Fruit fly (Drosophila melanogaster) whole organism, embryonic: ENCODE data around the gene CG1983.
A peak's percentile ranks its signal among the peaks of the same experiment; 100 is the strongest.

Experiments
- Ada2b ChIP-seq: fragments of 200-800 bp; sonication (Bioruptor generic); IDR thresholded peaks from 2 replicates; pipeline ENCODE4 v1.3.6; 2022; ENCODE audit warnings: missing biosample characterization, missing genetic modification characterization
- Atf6 ChIP-seq: fragments of 200-800 bp; sonication (Bioruptor generic); IDR thresholded peaks from 2 replicates; pipeline ENCODE4 v1.3.6; 2022; ENCODE audit warnings: missing biosample characterization, missing genetic modification characterization
- CG11456 ChIP-seq: fragments of 200-800 bp; sonication (Bioruptor generic); IDR thresholded peaks from 3 replicates; pipeline ENCODE4 v1.3.6; 2022; ENCODE audit warnings: missing biosample characterization, missing genetic modification characterization
- CG12104 ChIP-seq: fragments of 200-800 bp; sonication (Bioruptor generic); optimal IDR thresholded peaks from 3 replicates; lab custom pipeline; 2016; ENCODE audit warnings: missing biosample characterization, missing genetic modification characterization
- CG13624 ChIP-seq: fragments of 200-800 bp; sonication (Bioruptor generic); optimal IDR thresholded peaks from 2 replicates; lab custom pipeline; 2016; ENCODE audit warnings: missing biosample characterization, missing genetic modification characterization
- CG13775 ChIP-seq: fragments of 200-800 bp; sonication (Bioruptor generic); optimal IDR thresholded peaks from 3 replicates; lab custom pipeline; 2017; ENCODE audit warnings: missing biosample characterization, mild to moderate bottlenecking, missing genetic modification characterization
- CG14050 ChIP-seq: fragments of 200-800 bp; sonication (Bioruptor generic); IDR thresholded peaks from 3 replicates; pipeline ENCODE4 v1.3.6; 2022; ENCODE audit warnings: missing biosample characterization, missing genetic modification characterization
- CG15479 ChIP-seq: fragments of 200-800 bp; sonication (Bioruptor generic); optimal IDR thresholded peaks from 3 replicates; lab custom pipeline; 2019; ENCODE audit warnings: missing biosample characterization, mild to moderate bottlenecking, missing genetic modification characterization, moderate library complexity
- CG15514 ChIP-seq: fragments of 200-800 bp; sonication (Bioruptor generic); optimal IDR thresholded peaks from 3 replicates; lab custom pipeline; 2017; ENCODE audit warnings: missing biosample characterization, missing genetic modification characterization, mild to moderate bottlenecking, moderate library complexity, missing genetic modification reagents
- CG16779 ChIP-seq: fragments of 200-800 bp; sonication (Bioruptor generic); IDR thresholded peaks from 2 replicates; pipeline ENCODE4 v1.3.6; 2022; ENCODE audit warnings: missing biosample characterization, missing genetic modification characterization
- CG17359 ChIP-seq: fragments of 200-800 bp; sonication (Bioruptor generic); optimal IDR thresholded peaks from 3 replicates; lab custom pipeline; 2018; ENCODE audit warnings: missing biosample characterization, mild to moderate bottlenecking, missing genetic modification characterization, moderate library complexity
- CG18599 ChIP-seq: fragments of 200-800 bp; sonication (Bioruptor generic); optimal IDR thresholded peaks from 3 replicates; lab custom pipeline; 2017; ENCODE audit warnings: missing biosample characterization, missing genetic modification characterization, mild to moderate bottlenecking, moderate library complexity, missing genetic modification reagents
- CG18619 ChIP-seq: fragments of 200-800 bp; sonication (Bioruptor generic); optimal IDR thresholded peaks from 3 replicates; lab custom pipeline; 2017; ENCODE audit warnings: missing biosample characterization, mild to moderate bottlenecking, missing genetic modification characterization
- CG18764 ChIP-seq: fragments of 200-800 bp; sonication (Bioruptor generic); optimal IDR thresholded peaks from 3 replicates; lab custom pipeline; 2016; ENCODE audit warnings: missing biosample characterization, missing genetic modification characterization
- CG2116 ChIP-seq: fragments of 200-800 bp; sonication (Bioruptor generic); optimal IDR thresholded peaks from 3 replicates; lab custom pipeline; 2018; ENCODE audit warnings: missing biosample characterization, mild to moderate bottlenecking, missing genetic modification characterization
- CG2889 ChIP-seq: fragments of 200-800 bp; sonication (Bioruptor generic); IDR thresholded peaks from 3 replicates; pipeline ENCODE4 v1.3.6; 2022; ENCODE audit warnings: missing biosample characterization, missing genetic modification characterization
- CG3163 ChIP-seq: fragments of 200-800 bp; sonication (Bioruptor generic); optimal IDR thresholded peaks from 3 replicates; lab custom pipeline; 2016; ENCODE audit warnings: missing biosample characterization, missing genetic modification characterization
- CG3995 ChIP-seq: fragments of 200-800 bp; sonication (Bioruptor generic); optimal IDR thresholded peaks from 3 replicates; lab custom pipeline; 2016; ENCODE audit warnings: missing biosample characterization, missing genetic modification characterization
- CG4854 ChIP-seq: fragments of 200-800 bp; sonication (Bioruptor generic); optimal IDR thresholded peaks from 2 replicates; lab custom pipeline; 2016; ENCODE audit warnings: missing biosample characterization, missing genetic modification characterization, inconsistent platforms
- CG5953 ChIP-seq: fragments of 200-800 bp; sonication (Bioruptor generic); IDR thresholded peaks from 2 replicates; pipeline ENCODE4 v1.3.6; 2022; ENCODE audit warnings: missing biosample characterization, missing genetic modification characterization
- CG6689 ChIP-seq: fragments of 200-800 bp; sonication (Bioruptor generic); IDR thresholded peaks from 2 replicates; pipeline ENCODE4 v1.3.6; 2022; ENCODE audit warnings: missing biosample characterization, missing genetic modification characterization
- CG8924 ChIP-seq: fragments of 200-800 bp; optimal IDR thresholded peaks from 3 replicates; lab custom pipeline; 2019; ENCODE audit warnings: missing biosample characterization, mild to moderate bottlenecking, missing genetic modification characterization, moderate library complexity
- CG9932 ChIP-seq: fragments of 200-800 bp; sonication (Bioruptor generic); IDR thresholded peaks from 2 replicates; pipeline ENCODE4 v1.3.6; 2022; ENCODE audit warnings: missing biosample characterization, missing genetic modification characterization
- D19A ChIP-seq: fragments of 200-800 bp; optimal IDR thresholded peaks from 3 replicates; lab custom pipeline; 2019; ENCODE audit warnings: missing biosample characterization, mild to moderate bottlenecking, missing genetic modification characterization, moderate library complexity
- Doc2 ChIP-seq: fragments of 200-800 bp; sonication (Bioruptor generic); IDR thresholded peaks from 2 replicates; pipeline ENCODE4 v1.3.6; 2022; ENCODE audit warnings: missing biosample characterization, missing genetic modification characterization
- Gug ChIP-seq: fragments of 200-800 bp; sonication (Bioruptor generic); IDR thresholded peaks from 4 replicates; pipeline ENCODE4 v1.3.6; 2022; ENCODE audit warnings: missing biosample characterization, missing genetic modification characterization
- Hey ChIP-seq: fragments of 200-800 bp; sonication (Bioruptor generic); optimal IDR thresholded peaks from 3 replicates; lab custom pipeline; 2018; ENCODE audit warnings: missing biosample characterization, mild to moderate bottlenecking, missing genetic modification characterization
- Hr39 ChIP-seq: fragments of >200 bp; optimal IDR thresholded peaks from 2 replicates; lab custom pipeline; 2017
- Nf-YA ChIP-seq: fragments of 200-800 bp; sonication (Bioruptor generic); IDR thresholded peaks from 2 replicates; pipeline ENCODE4 v1.3.6; 2022; ENCODE audit warnings: missing biosample characterization, missing genetic modification characterization
- Opbp ChIP-seq: fragments of 200-800 bp; sonication (Bioruptor generic); IDR thresholded peaks from 3 replicates; pipeline ENCODE4 v1.3.6; 2022; ENCODE audit warnings: missing biosample characterization, missing genetic modification characterization; ENCODE audit not compliant: partially characterized antibody
- Pdp1 ChIP-seq, 2 experiments: fragments of 200-800 bp; sonication (Bioruptor generic); optimal IDR thresholded peaks; 3 replicates each; lab custom pipeline; 2016; ENCODE audit warnings: missing biosample characterization in 2 of 2, missing genetic modification characterization in 2 of 2, mild to moderate bottlenecking in 1 of 2, moderate library complexity in 1 of 2
- Ptx1 ChIP-seq: fragments of 200-800 bp; sonication (Bioruptor generic); IDR thresholded peaks from 2 replicates; pipeline ENCODE4 v1.3.6; 2022; ENCODE audit warnings: missing biosample characterization, missing genetic modification characterization
- Side ChIP-seq: fragments of 200-800 bp; sonication (Bioruptor generic); optimal IDR thresholded peaks from 2 replicates; lab custom pipeline; 2016; ENCODE audit warnings: missing biosample characterization, missing genetic modification characterization
- Sox100B ChIP-seq: fragments of 200-800 bp; sonication (Bioruptor generic); optimal IDR thresholded peaks from 3 replicates; lab custom pipeline; 2018; ENCODE audit warnings: missing biosample characterization, mild to moderate bottlenecking, missing genetic modification characterization
- ash1 ChIP-seq: fragments of 200-800 bp; sonication (Bioruptor generic); optimal IDR thresholded peaks from 2 replicates; lab custom pipeline; 2018; ENCODE audit warnings: missing biosample characterization, mild to moderate bottlenecking, missing genetic modification characterization
- corto ChIP-seq: fragments of 200-800 bp; sonication (Bioruptor generic); optimal IDR thresholded peaks from 2 replicates; lab custom pipeline; 2016; ENCODE audit warnings: missing biosample characterization, mild to moderate bottlenecking, missing genetic modification characterization, moderate library complexity
- crp ChIP-seq, 2 experiments: fragments of 200-800 bp; sonication (Bioruptor generic); optimal IDR thresholded peaks; 2 replicates in 1 of 2; 3 replicates in 1 of 2; lab custom pipeline; 2017; ENCODE audit warnings: missing biosample characterization in 2 of 2, missing genetic modification characterization in 2 of 2, mild to moderate bottlenecking in 1 of 2, moderate library complexity in 1 of 2
- dysf ChIP-seq: fragments of 200-800 bp; sonication (Bioruptor generic); IDR thresholded peaks from 3 replicates; pipeline ENCODE4 v1.3.6; 2022; ENCODE audit warnings: missing biosample characterization, missing genetic modification characterization
- ems ChIP-seq: fragments of 200-800 bp; sonication (Bioruptor generic); optimal IDR thresholded peaks from 3 replicates; lab custom pipeline; 2016; ENCODE audit warnings: missing biosample characterization, missing genetic modification characterization
- ham ChIP-seq: fragments of 200-800 bp; sonication (Bioruptor generic); IDR thresholded peaks from 2 replicates; pipeline ENCODE4 v1.3.6; 2022; ENCODE audit warnings: missing biosample characterization, missing genetic modification characterization
- hbn ChIP-seq: fragments of 200-800 bp; sonication (Bioruptor generic); IDR thresholded peaks from 2 replicates; pipeline ENCODE4 v1.3.6; 2022; ENCODE audit warnings: missing biosample characterization, missing genetic modification characterization; ENCODE audit not compliant: partially characterized antibody
- inv ChIP-seq: fragments of 200-800 bp; sonication (Bioruptor generic); IDR thresholded peaks from 2 replicates; pipeline ENCODE4 v1.3.6; 2022; ENCODE audit warnings: missing biosample characterization, missing genetic modification characterization; ENCODE audit not compliant: partially characterized antibody
- lab ChIP-seq: fragments of 200-800 bp; sonication (Bioruptor generic); optimal IDR thresholded peaks from 3 replicates; lab custom pipeline; 2017; ENCODE audit warnings: missing biosample characterization, missing genetic modification characterization, mild to moderate bottlenecking, moderate library complexity, missing genetic modification reagents
- lilli ChIP-seq: fragments of 200-800 bp; sonication (Bioruptor generic); optimal IDR thresholded peaks from 3 replicates; lab custom pipeline; 2016; ENCODE audit warnings: missing biosample characterization, missing genetic modification characterization
- odd ChIP-seq: fragments of 200-800 bp; sonication (Bioruptor generic); optimal IDR thresholded peaks from 2 replicates; lab custom pipeline; 2017; ENCODE audit warnings: missing biosample characterization, mild to moderate bottlenecking, missing genetic modification characterization
- sd ChIP-seq: fragments of 200-800 bp; sonication (Bioruptor generic); optimal IDR thresholded peaks from 3 replicates; lab custom pipeline; 2018; ENCODE audit warnings: missing biosample characterization, mild to moderate bottlenecking, missing genetic modification characterization, moderate library complexity
- seq ChIP-seq: fragments of 200-800 bp; sonication (Bioruptor generic); IDR thresholded peaks from 2 replicates; pipeline ENCODE4 v1.3.6; 2022; ENCODE audit warnings: missing biosample characterization, missing genetic modification characterization
- vvl ChIP-seq: fragments of 200-800 bp; sonication (Bioruptor generic); IDR thresholded peaks from 2 replicates; pipeline ENCODE4 v1.3.6; 2022; ENCODE audit warnings: missing biosample characterization, missing genetic modification characterization
- wdn ChIP-seq: fragments of 200-800 bp; sonication (Bioruptor generic); IDR thresholded peaks from 2 replicates; pipeline ENCODE4 v1.3.6; 2022; ENCODE audit warnings: missing biosample characterization, missing genetic modification characterization
- z ChIP-seq: fragments of 200-800 bp; sonication (Bioruptor generic); IDR thresholded peaks from 3 replicates; pipeline ENCODE4 v1.3.6; 2022; ENCODE audit warnings: missing biosample characterization, missing genetic modification characterization

The CG1983 gene

dm6 chr3R:30200091-30200698 lies 22.7 kb upstream of the CG1983 start (continued):
- no peak for TF ChIP-seq CG2116
- TF ChIP-seq Pdp1 (GFP tag; optimal IDR thresholded peaks at IDR 0.05; lab: Kevin White, UChicago): peak; percentile 29 to 80
- no peak for TF ChIP-seq CG3995 (GFP tag; lab: Kevin White, UChicago)
- no peak; the same call in 3 of the 4 replicates for TF ChIP-seq Gug (GFP tag; lab: Robert Waterston, UW)
- TF ChIP-seq Ada2b (GFP tag; lab: Robert Waterston, UW): 0 out of 2 replicates have a peak, but pooled peaks have one; percentile 25
- no peak for TF ChIP-seq CG14050 (GFP tag; lab: Robert Waterston, UW)
- TF ChIP-seq lilli: peak; percentile 18
- TF ChIP-seq CG16779: 0 out of 2 replicates have a peak, but pooled peaks have one; percentile 61
- TF ChIP-seq CG12104 (GFP tag; lab: Kevin White, UChicago): no peak
- TF ChIP-seq Hr39 (lab: Kevin White, UChicago): no peak
- TF ChIP-seq crp (GFP tag; optimal IDR thresholded peaks at IDR 0.05; lab: Kevin White, UChicago): no peak
- TF ChIP-seq hbn (GFP tag; lab: Robert Waterston, UW): no peak
- peak; percentile 56 for TF ChIP-seq CG9932 (GFP tag; lab: Robert Waterston, UW)
- TF ChIP-seq CG15479 (GFP tag; lab: Kevin White, UChicago): no peak
- TF ChIP-seq Ptx1: peak; percentile 44
- no peak for TF ChIP-seq CG5953 (GFP tag; lab: Robert Waterston, UW)
- TF ChIP-seq dysf (GFP tag; lab: Robert Waterston, UW): peak; percentile 64
- TF ChIP-seq ems: peak; percentile 24
- no peak for TF ChIP-seq inv (GFP tag; lab: Robert Waterston, UW)
- TF ChIP-seq Sox100B: peak; percentile 13
- 0 out of 2 replicates have a peak, but pooled peaks have one; percentile 26 for TF ChIP-seq wdn
- TF ChIP-seq CG3163 (GFP tag; lab: Kevin White, UChicago): peak; percentile 18
- TF ChIP-seq seq (GFP tag; lab: Robert Waterston, UW): no peak
- TF ChIP-seq CG4854 (GFP tag; lab: Kevin White, UChicago): no peak
- 0 out of 3 replicates have a peak, but pooled peaks have one; percentile 47 for TF ChIP-seq CG2889
- peak; percentile 18 for TF ChIP-seq CG17359 (tag; lab: Kevin White, UChicago)
- no peak for TF ChIP-seq Opbp (GFP tag; lab: Robert Waterston, UW)
- TF ChIP-seq CG13624 (GFP tag; lab: Kevin White, UChicago): peak; percentile 23
- no peak for TF ChIP-seq CG18619 (GFP tag; lab: Kevin White, UChicago)
- peak; percentile 8 for TF ChIP-seq Hey (tag; lab: Kevin White, UChicago)
- peak; percentile 33 for TF ChIP-seq Side (GFP tag; lab: Kevin White, UChicago)
- TF ChIP-seq CG15514 (GFP tag; lab: Kevin White, UChicago): peak; percentile 6
- TF ChIP-seq Doc2 (GFP tag; lab: Robert Waterston, UW): no peak
- TF ChIP-seq CG18599 (GFP tag; lab: Kevin White, UChicago): peak; percentile 42
- TF ChIP-seq CG11456 (GFP tag; lab: Robert Waterston, UW): peak; percentile 71; the same call in 2 of the 3 replicates
- peak; percentile 0 for TF ChIP-seq D19A (tag; lab: Kevin White, UChicago)
- TF ChIP-seq z (GFP tag; lab: Robert Waterston, UW): no peak
- peak; percentile 21; the same call in 1 of the 2 replicates for TF ChIP-seq CG6689
- no peak for TF ChIP-seq corto (GFP tag; lab: Kevin White, UChicago)
- no peak for TF ChIP-seq ash1
- TF ChIP-seq CG18764 (GFP tag; lab: Kevin White, UChicago): no peak
- TF ChIP-seq Atf6: peak; percentile 34; the same call in 1 of the 2 replicates
- no peak for TF ChIP-seq CG13775 (GFP tag; lab: Kevin White, UChicago)
- peak; percentile 5 for TF ChIP-seq CG8924 (tag; lab: Kevin White, UChicago)
- TF ChIP-seq vvl: peak; percentile 21; the same call in 1 of the 2 replicates
- TF ChIP-seq sd (tag; lab: Kevin White, UChicago): peak; percentile 21
- no peak for TF ChIP-seq Nf-YA (GFP tag; lab: Robert Waterston, UW)
- peak; percentile 57 for TF ChIP-seq lab
- TF ChIP-seq ham: 0 out of 2 replicates have a peak, but pooled peaks have one; percentile 5
- TF ChIP-seq odd (GFP tag; lab: Kevin White, UChicago): no peak
